Fruit fly (Drosophila melanogaster) whole organism, prepupa: ENCODE measurements around the gene Cyt-c1L.
A peak's percentile ranks its signal among the peaks of the same experiment; 100 is the strongest.

Experiments
- Eip78C ChIP-seq: fragments of 200-800 bp; sonication (Bioruptor generic); peaks from one replicate; lab custom pipeline; 2016; ENCODE audit warnings: missing biosample characterization, missing genetic modification characterization
- Gug ChIP-seq: fragments of 200-800 bp; sonication (Bioruptor generic); IDR thresholded peaks from 2 replicates; pipeline ENCODE4 v1.3.6; 2022; ENCODE audit warnings: missing biosample characterization, missing genetic modification characterization
- Lpt ChIP-seq: fragments of 200-800 bp; sonication (Bioruptor generic); optimal IDR thresholded peaks from 3 replicates; lab custom pipeline; 2016; ENCODE audit warnings: missing biosample characterization, missing genetic modification characterization
- fkh ChIP-seq: fragments of 200-800 bp; sonication (Bioruptor generic); optimal IDR thresholded peaks from 3 replicates; lab custom pipeline; 2017; ENCODE audit warnings: missing biosample characterization, mild to moderate bottlenecking, missing genetic modification characterization, moderate library complexity

DNA sequence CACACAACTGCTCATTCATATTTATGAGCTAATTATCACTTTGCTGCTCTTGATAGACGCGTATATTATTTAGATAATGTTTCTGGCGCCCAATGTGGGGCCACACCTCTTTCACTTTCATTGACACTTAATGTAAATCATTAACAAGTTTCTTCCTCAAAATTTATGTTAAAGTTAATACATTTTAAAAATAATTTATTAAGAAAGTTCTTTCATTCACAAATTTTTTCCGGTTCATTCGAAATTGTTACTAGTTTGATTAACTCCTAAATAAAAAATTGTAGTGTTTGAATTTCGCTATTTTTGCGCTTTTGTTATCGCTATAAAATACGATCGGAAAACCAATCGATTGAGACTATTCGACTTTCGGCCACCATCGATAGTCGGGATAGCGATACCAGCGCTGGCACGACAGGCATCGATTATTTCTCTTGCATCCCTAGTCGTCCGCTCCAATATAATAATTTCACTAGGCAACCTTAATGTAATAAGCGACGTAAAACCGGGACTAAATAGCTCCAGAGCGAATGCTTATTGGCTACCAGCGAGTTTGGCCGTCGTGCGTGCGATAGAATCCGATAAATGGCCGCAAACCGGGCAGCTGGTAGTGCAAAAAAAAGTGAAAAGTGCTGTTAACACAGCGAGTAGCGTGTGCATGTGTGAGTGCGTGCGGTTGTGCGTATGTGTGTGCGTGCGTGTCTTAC, 25.0 kb upstream of the Cyt-c1L start, which contains the start of gene Usp1:
- TF ChIP-seq fkh (GFP tag; lab: Kevin White, UChicago): peak; percentile 26
- no peak for TF ChIP-seq Gug (GFP tag; lab: Robert Waterston, UW)
- no peak for TF ChIP-seq Eip78C (GFP tag; lab: Kevin White, UChicago)
- no peak for TF ChIP-seq Lpt
